Worm (Caenorhabditis elegans) whole organism, L2 larva: ENCODE results near the gene nspc-17.

Experiments used
- C34F6.9 ChIP-seq: fragments of 150-350 bp; optimal IDR thresholded peaks from 2 replicates; lab custom pipeline; 2014; ENCODE audit warnings: missing biosample characterization, missing genetic modification characterization
- F13H6.1 ChIP-seq: sonication (generic microtip); optimal IDR thresholded peaks from 2 replicates; lab custom pipeline; 2016; ENCODE audit warnings: missing genetic modification characterization, missing compliant biosample characterization
- R02D3.7 ChIP-seq: fragments of 150-350 bp; optimal IDR thresholded peaks from 2 replicates; lab custom pipeline; 2014; ENCODE audit warnings: missing biosample characterization, missing genetic modification characterization
- Y55F3AM.14 ChIP-seq: fragments of 200-800 bp; sonication (Bioruptor generic); optimal IDR thresholded peaks from 2 replicates; lab custom pipeline; 2018; ENCODE audit warnings: mild to moderate bottlenecking, missing genetic modification characterization, missing compliant biosample characterization
- ZK546.5 ChIP-seq: sonication (generic microtip); optimal IDR thresholded peaks from 2 replicates; lab custom pipeline; 2017; ENCODE audit warnings: missing biosample characterization, missing genetic modification characterization
- alr-1 ChIP-seq: fragments of 150-350 bp; optimal IDR thresholded peaks from 2 replicates; lab custom pipeline; 2014; ENCODE audit warnings: missing biosample characterization, missing genetic modification characterization
- aly-2 ChIP-seq: fragments of 150-350 bp; optimal IDR thresholded peaks from 2 replicates; lab custom pipeline; 2014; ENCODE audit warnings: missing biosample characterization, missing genetic modification characterization
- ama-1 ChIP-seq: fragments of 150-350 bp; optimal IDR thresholded peaks from 2 replicates; lab custom pipeline; 2018; ENCODE audit warnings: inconsistent platforms
- blmp-1 ChIP-seq: sonication (generic microtip); optimal IDR thresholded peaks from 2 replicates; lab custom pipeline; 2017; ENCODE audit warnings: missing genetic modification characterization, mild to moderate bottlenecking, missing compliant biosample characterization, antibody characterized with exemption, moderate library complexity; ENCODE audit not compliant: insufficient read depth
- ceh-16 ChIP-seq: fragments of 150-350 bp; optimal IDR thresholded peaks from 2 replicates; lab custom pipeline; 2014; ENCODE audit warnings: missing biosample characterization, missing genetic modification characterization
- ceh-82 ChIP-seq: fragments of 150-350 bp; optimal IDR thresholded peaks from 2 replicates; lab custom pipeline; 2014; ENCODE audit warnings: missing biosample characterization, missing genetic modification characterization
- crh-2 ChIP-seq: sonication (generic microtip); optimal IDR thresholded peaks from 2 replicates; lab custom pipeline; 2017; ENCODE audit warnings: missing biosample characterization, missing genetic modification characterization
- dmd-4 ChIP-seq: sonication (generic microtip); optimal IDR thresholded peaks from 2 replicates; lab custom pipeline; 2017; ENCODE audit warnings: missing biosample characterization, missing genetic modification characterization
- egl-27 ChIP-seq: sonication (generic microtip); optimal IDR thresholded peaks from 3 replicates; lab custom pipeline; 2017; ENCODE audit warnings: missing biosample characterization, missing genetic modification reagents, missing genetic modification characterization
- elt-1 ChIP-seq: fragments of 150-350 bp; optimal IDR thresholded peaks from 2 replicates; lab custom pipeline; 2014; ENCODE audit warnings: missing biosample characterization, missing genetic modification characterization
- elt-3 ChIP-seq: sonication (generic microtip); optimal IDR thresholded peaks from 2 replicates; lab custom pipeline; 2017; ENCODE audit warnings: missing biosample characterization, missing genetic modification characterization
- fos-1 ChIP-seq: fragments of 150-350 bp; optimal IDR thresholded peaks from 2 replicates; lab custom pipeline; 2014; ENCODE audit warnings: missing biosample characterization, missing genetic modification characterization
- gmeb-1 ChIP-seq: fragments of 150-350 bp; optimal IDR thresholded peaks from 2 replicates; lab custom pipeline; 2014; ENCODE audit warnings: missing biosample characterization, missing genetic modification characterization
- lin-11 ChIP-seq: fragments of 150-350 bp; sonication (generic microtip); optimal IDR thresholded peaks from 2 replicates; lab custom pipeline; 2014; ENCODE audit warnings: missing biosample characterization, missing genetic modification characterization, inconsistent platforms, mixed read lengths
- lin-13 ChIP-seq: fragments of 150-350 bp; optimal IDR thresholded peaks from 2 replicates; lab custom pipeline; 2014; ENCODE audit warnings: missing biosample characterization, missing genetic modification reagents, missing genetic modification characterization
- lin-39 ChIP-seq: fragments of 150-350 bp; optimal IDR thresholded peaks from 2 replicates; lab custom pipeline; 2014; ENCODE audit warnings: missing biosample characterization, missing genetic modification reagents, missing genetic modification characterization
- lsy-2 ChIP-seq, 2 experiments: fragments of 150-350 bp in 1 of 2; sonication (generic microtip) in 1 of 2; optimal IDR thresholded peaks; 2 replicates each; lab custom pipeline; 2014 to 2017; ENCODE audit warnings: missing biosample characterization in 2 of 2, missing genetic modification characterization in 2 of 2
- mab-5 ChIP-seq: fragments of 150-350 bp; optimal IDR thresholded peaks from 2 replicates; lab custom pipeline; 2014; ENCODE audit warnings: missing biosample characterization, missing genetic modification characterization
- mbf-1 ChIP-seq: sonication (generic microtip); optimal IDR thresholded peaks from 2 replicates; lab custom pipeline; 2017; ENCODE audit warnings: missing biosample characterization, missing genetic modification characterization
- mdl-1 ChIP-seq, 2 experiments: fragments of 150-350 bp in 1 of 2; sonication (generic microtip) in 1 of 2; optimal IDR thresholded peaks; 2 replicates each; lab custom pipeline; 2017; ENCODE audit warnings: missing biosample characterization in 2 of 2, missing genetic modification characterization in 2 of 2
- nhr-10 ChIP-seq: sonication (generic microtip); optimal IDR thresholded peaks from 2 replicates; lab custom pipeline; 2017; ENCODE audit warnings: missing biosample characterization, missing genetic modification characterization
- nhr-11 ChIP-seq: fragments of 150-350 bp; optimal IDR thresholded peaks from 2 replicates; lab custom pipeline; 2014; ENCODE audit warnings: missing biosample characterization, missing genetic modification characterization
- nhr-12 ChIP-seq: fragments of 150-350 bp; optimal IDR thresholded peaks from 2 replicates; lab custom pipeline; 2014; ENCODE audit warnings: missing biosample characterization, missing genetic modification characterization
- nhr-129 ChIP-seq: fragments of 150-350 bp; optimal IDR thresholded peaks from 2 replicates; lab custom pipeline; 2014; ENCODE audit warnings: missing biosample characterization, missing genetic modification characterization
- nhr-21 ChIP-seq: fragments of 150-350 bp; optimal IDR thresholded peaks from 2 replicates; lab custom pipeline; 2014; ENCODE audit warnings: missing biosample characterization, missing genetic modification characterization
- nhr-23 ChIP-seq: fragments of 150-350 bp; optimal IDR thresholded peaks from 2 replicates; lab custom pipeline; 2014; ENCODE audit warnings: missing biosample characterization, missing genetic modification reagents, missing genetic modification characterization
- nhr-237 ChIP-seq: fragments of 150-350 bp; optimal IDR thresholded peaks from 2 replicates; lab custom pipeline; 2014; ENCODE audit warnings: missing biosample characterization, missing genetic modification characterization
- nhr-25 ChIP-seq: fragments of 150-350 bp; sonication (generic microtip); optimal IDR thresholded peaks from 3 replicates; lab custom pipeline; 2014; ENCODE audit warnings: missing biosample characterization, missing genetic modification characterization
- nhr-6 ChIP-seq: fragments of 150-350 bp; optimal IDR thresholded peaks from 2 replicates; lab custom pipeline; 2014; ENCODE audit warnings: missing biosample characterization, missing genetic modification characterization
- nhr-77 ChIP-seq: fragments of 150-350 bp; optimal IDR thresholded peaks from 2 replicates; lab custom pipeline; 2014; ENCODE audit warnings: missing biosample characterization, missing genetic modification characterization
- peb-1 ChIP-seq: fragments of 150-350 bp; optimal IDR thresholded peaks from 2 replicates; lab custom pipeline; 2014; ENCODE audit warnings: missing biosample characterization, missing genetic modification characterization
- sem-4 ChIP-seq: fragments of 150-350 bp; optimal IDR thresholded peaks from 2 replicates; lab custom pipeline; 2014; ENCODE audit warnings: missing biosample characterization, missing genetic modification reagents, missing genetic modification characterization
- skn-1 ChIP-seq: sonication (generic microtip); optimal IDR thresholded peaks from 2 replicates; lab custom pipeline; 2017; ENCODE audit warnings: missing biosample characterization, missing genetic modification characterization
- sma-3 ChIP-seq: sonication (generic microtip); optimal IDR thresholded peaks from 2 replicates; lab custom pipeline; 2016; ENCODE audit warnings: missing genetic modification reagents, missing genetic modification characterization, missing compliant biosample characterization
- sma-9 ChIP-seq, 2 experiments: fragments of 150-350 bp in 1 of 2; sonication (generic microtip) in 1 of 2; optimal IDR thresholded peaks; 2 replicates each; lab custom pipeline; 2014 to 2016; ENCODE audit warnings: missing genetic modification characterization in 2 of 2, mild to moderate bottlenecking in 1 of 2, missing biosample characterization in 1 of 2, missing compliant biosample characterization in 1 of 2, missing genetic modification reagents in 1 of 2, moderate library complexity in 1 of 2
- snpc-4 ChIP-seq: fragments of 150-350 bp; optimal IDR thresholded peaks from 2 replicates; lab custom pipeline; 2014; ENCODE audit warnings: missing biosample characterization, missing genetic modification characterization
- unc-39 ChIP-seq: fragments of 150-350 bp; optimal IDR thresholded peaks from 2 replicates; lab custom pipeline; 2014; ENCODE audit warnings: missing biosample characterization, missing genetic modification characterization
- unc-55 ChIP-seq: fragments of 150-350 bp; sonication (generic microtip); optimal IDR thresholded peaks from 3 replicates; lab custom pipeline; 2014; ENCODE audit warnings: missing biosample characterization, missing genetic modification reagents, missing genetic modification characterization
- unc-62 ChIP-seq: fragments of 150-350 bp; optimal IDR thresholded peaks from 2 replicates; lab custom pipeline; 2014; ENCODE audit warnings: missing biosample characterization, missing genetic modification reagents, missing genetic modification characterization
- zag-1 ChIP-seq: fragments of 150-350 bp; optimal IDR thresholded peaks from 2 replicates; lab custom pipeline; 2014; ENCODE audit warnings: missing biosample characterization, missing genetic modification characterization
- ztf-1 ChIP-seq: fragments of 200-800 bp; sonication (Bioruptor generic); conservative IDR thresholded peaks from 2 replicates; pipeline ENCODE4 v1.3.6; 2022; ENCODE audit warnings: missing genetic modification characterization, missing compliant biosample characterization
- ztf-11 ChIP-seq: sonication (generic microtip); optimal IDR thresholded peaks from 2 replicates; lab custom pipeline; 2017; ENCODE audit warnings: missing biosample characterization, missing genetic modification characterization
- ztf-4 ChIP-seq: fragments of 150-350 bp; optimal IDR thresholded peaks from 2 replicates; lab custom pipeline; 2014; ENCODE audit warnings: missing biosample characterization, missing genetic modification characterization

Gene nspc-17

DNA sequence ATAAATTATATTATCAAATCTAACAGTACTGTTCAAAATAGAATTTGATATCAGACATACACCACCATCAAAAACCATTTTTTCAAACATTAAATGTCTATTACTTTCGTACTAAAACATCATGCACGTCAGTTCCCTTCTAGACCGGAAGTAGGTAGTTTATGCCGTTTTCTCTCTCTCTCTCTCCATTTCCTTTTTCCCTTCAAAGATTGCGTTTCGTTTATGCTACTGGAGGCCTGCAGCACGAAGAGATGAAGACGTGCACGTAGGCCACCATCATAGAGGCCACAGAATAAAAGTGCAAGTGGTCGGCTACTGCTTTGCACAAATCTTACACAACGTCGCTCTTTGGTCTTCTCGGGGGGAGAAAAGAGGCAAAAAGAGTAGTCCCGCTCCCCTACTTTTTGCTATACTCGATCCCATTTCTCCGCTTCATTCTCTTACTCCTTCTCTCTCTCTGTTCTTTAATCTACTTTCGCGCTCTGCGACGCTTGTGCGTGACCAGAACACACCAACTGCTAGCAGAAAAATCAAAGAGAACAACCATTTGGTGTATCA is 36.5 kb upstream of the nspc-17 start (continued):
- TF ChIP-seq ceh-82 (tag; lab: Kevin White, UChicago), result no peak
- peak; percentile 75 for TF ChIP-seq Y55F3AM.14 (GFP tag; lab: Kevin White, UChicago)
- TF ChIP-seq skn-1 (tag; lab: Kevin White, UChicago), result no peak
- TF ChIP-seq unc-39 (tag; lab: Kevin White, UChicago), result no peak
- TF ChIP-seq mbf-1 (tag; lab: Kevin White, UChicago), result no peak

DNA sequence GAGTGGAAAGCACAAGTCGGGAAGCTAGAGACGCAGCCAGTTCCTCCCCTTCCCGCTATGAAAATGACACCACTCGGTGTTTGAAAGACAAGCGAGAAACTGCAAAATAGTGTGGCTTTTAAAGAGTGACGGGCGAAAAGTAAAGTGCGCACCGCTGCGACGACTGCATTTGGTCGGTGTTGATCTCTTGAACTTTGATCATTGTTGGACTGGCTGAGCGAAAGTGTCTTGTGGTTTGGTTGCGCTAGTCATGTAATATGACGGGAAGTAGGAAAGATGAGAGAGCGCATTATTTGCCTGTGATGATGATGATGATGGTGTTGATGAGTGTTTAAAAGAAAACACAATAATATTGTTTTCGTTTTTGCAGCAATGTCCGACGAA is 35.3 kb upstream of the nspc-17 start:
- TF ChIP-seq skn-1 (tag; lab: Kevin White, UChicago) (no peak), peb-1 (tag; lab: Kevin White, UChicago) (no peak), ztf-4 (tag; lab: Kevin White, UChicago) (peak; percentile 88), elt-3 (tag; lab: Kevin White, UChicago) (no peak), lin-13 (GFP tag; lab: Kevin White, UChicago) (peak; percentile 74), nhr-237 (tag; lab: Kevin White, UChicago) (no peak), ZK546.5 (tag; lab: Kevin White, UChicago) (no peak), zag-1 (tag; lab: Kevin White, UChicago) (peak; percentile 78), C34F6.9 (tag; lab: Kevin White, UChicago) (peak; percentile 68), gmeb-1 (tag; lab: Kevin White, UChicago) (peak; percentile 60), fos-1 (tag; lab: Kevin White, UChicago) (peak; percentile 97), mdl-1 (tag; optimal IDR thresholded peaks at IDR 0.05; lab: Kevin White, UChicago) (peak; percentile 92 to 93), lin-39 (peak; percentile 67), dmd-4 (tag; lab: Kevin White, UChicago) (no peak), egl-27 (tag; lab: Kevin White, UChicago) (peak; percentile 96), unc-62 (GFP tag; lab: Kevin White, UChicago) (peak; percentile 34), F13H6.1 (peak; percentile 98), crh-2 (tag; lab: Kevin White, UChicago) (peak; percentile 93), mbf-1 (tag; lab: Kevin White, UChicago) (no peak), blmp-1 (tag; lab: Kevin White, UChicago) (peak; percentile 97), lin-11 (tag; lab: Kevin White, UChicago) (peak; percentile 76), ama-1 (lab: Kevin White, UChicago) (peak; percentile 75), nhr-12 (tag; lab: Kevin White, UChicago) (no peak), sma-9 (GFP tag; optimal IDR thresholded peaks at IDR 0.05; lab: Kevin White, UChicago) (peak; percentile 100), sma-9 (tag; optimal IDR thresholded peaks at IDR 0.05; lab: Kevin White, UChicago) (peak; percentile 90), lsy-2 (tag; optimal IDR thresholded peaks at IDR 0.05; lab: Kevin White, UChicago) (peak; percentile 42 to 79), elt-1 (tag; lab: Kevin White, UChicago) (no peak), nhr-25 (tag; lab: Kevin White, UChicago) (peak; percentile 93), ztf-11 (tag; lab: Kevin White, UChicago) (no peak), mab-5 (tag; lab: Kevin White, UChicago) (peak; percentile 13), nhr-21 (tag; lab: Kevin White, UChicago) (peak; percentile 98), ceh-16 (tag; lab: Kevin White, UChicago) (peak; percentile 19), unc-39 (tag; lab: Kevin White, UChicago) (no peak), R02D3.7 (tag; lab: Kevin White, UChicago) (no peak), sma-3 (GFP tag; lab: Kevin White, UChicago) (peak; percentile 92), ceh-82 (tag; lab: Kevin White, UChicago) (no peak), snpc-4 (tag; lab: Kevin White, UChicago) (peak; percentile 80), nhr-6 (tag; lab: Kevin White, UChicago) (peak; percentile 83), nhr-11 (tag; lab: Kevin White, UChicago) (no peak), Y55F3AM.14 (GFP tag; lab: Kevin White, UChicago) (peak; percentile 81), unc-55 (GFP tag; lab: Kevin White, UChicago) (peak; percentile 92), nhr-77 (tag; lab: Kevin White, UChicago) (peak; percentile 24), nhr-129 (tag; lab: Kevin White, UChicago) (peak; percentile 95), nhr-10 (peak; percentile 39), alr-1 (tag; lab: Kevin White, UChicago) (no peak), sem-4 (tag; lab: Kevin White, UChicago) (peak; percentile 93), nhr-23 (peak; percentile 22), ztf-1 (no peak), aly-2 (no peak)
